Fruit fly (Drosophila melanogaster) whole organism, wandering third instar larva: ENCODE results near the gene CG6296.

Experiments
- CG9705 ChIP-seq: fragments of 200-800 bp; sonication (Bioruptor generic); optimal IDR thresholded peaks from 2 replicates; lab custom pipeline; 2018; ENCODE audit warnings: missing biosample characterization, mild to moderate bottlenecking, missing genetic modification characterization
- Dfd ChIP-seq: fragments of >200 bp; optimal IDR thresholded peaks from 2 replicates; lab custom pipeline; 2017; ENCODE audit warnings: missing biosample characterization, missing genetic modification characterization
- Myc ChIP-seq: fragments of >200 bp; optimal IDR thresholded peaks from 2 replicates; lab custom pipeline; 2017
- N ChIP-seq: fragments of >200 bp; optimal IDR thresholded peaks from 2 replicates; lab custom pipeline; 2018; ENCODE audit warnings: missing biosample characterization, missing external identifiers, missing genetic modification characterization
- fru ChIP-seq: fragments of 200-800 bp; sonication (Bioruptor generic); optimal IDR thresholded peaks from 3 replicates; lab custom pipeline; 2016; ENCODE audit warnings: missing biosample characterization, mild to moderate bottlenecking, missing genetic modification characterization
- lola ChIP-seq: fragments of >200 bp; optimal IDR thresholded peaks from 2 replicates; lab custom pipeline; 2017; ENCODE audit warnings: missing biosample characterization, missing genetic modification characterization
- psq ChIP-seq: fragments of 200-800 bp; sonication (Bioruptor generic); optimal IDR thresholded peaks from 3 replicates; lab custom pipeline; 2017; ENCODE audit warnings: missing biosample characterization, mild to moderate bottlenecking, missing genetic modification characterization, moderate library complexity
- tai ChIP-seq: sonication (Bioruptor generic); optimal IDR thresholded peaks from 2 replicates; lab custom pipeline; 2016; ENCODE audit warnings: missing biosample characterization, missing genetic modification characterization
- usp ChIP-seq: fragments of >200 bp; optimal IDR thresholded peaks from 2 replicates; lab custom pipeline; 2017; ENCODE audit warnings: missing biosample characterization, missing genetic modification characterization
- woc ChIP-seq: sonication (Bioruptor generic); optimal IDR thresholded peaks from 2 replicates; lab custom pipeline; 2016; ENCODE audit warnings: missing biosample characterization, mild to moderate bottlenecking, missing genetic modification characterization

- TF ChIP-seq fru (GFP tag; lab: Kevin White, UChicago) (no peak), psq (GFP tag; lab: Kevin White, UChicago) (no peak), usp (GFP tag; lab: Kevin White, UChicago) (no peak), N (no peak), Dfd (GFP tag; lab: Kevin White, UChicago) (no peak), woc (GFP tag; lab: Kevin White, UChicago) (no peak), CG9705 (no peak), tai (no peak), lola (GFP tag; lab: Kevin White, UChicago) (no peak), Myc (lab: Kevin White, UChicago) (no peak)
Measured at dm6 chr3R:26956376-26957062, 48.8 kb downstream of the CG6296 start.
